Fruit fly (Drosophila melanogaster) whole organism, embryonic: ENCODE measurements around the gene CG7806.

Experiments used
- BEAF-32 ChIP-seq: fragments of 200-800 bp; sonication (Bioruptor generic); optimal IDR thresholded peaks from 3 replicates; lab custom pipeline; 2017; ENCODE audit warnings: missing biosample characterization, missing genetic modification characterization, mild to moderate bottlenecking, moderate library complexity, missing genetic modification reagents
- CG10147 ChIP-seq: fragments of 200-800 bp; sonication (Bioruptor generic); optimal IDR thresholded peaks from 2 replicates; lab custom pipeline; 2019; ENCODE audit warnings: missing biosample characterization, mild to moderate bottlenecking, missing genetic modification characterization, moderate library complexity
- CG10274 ChIP-seq: fragments of 200-800 bp; sonication (Bioruptor generic); optimal IDR thresholded peaks from 3 replicates; lab custom pipeline; 2017; ENCODE audit warnings: missing biosample characterization, mild to moderate bottlenecking, missing genetic modification characterization
- CG10979 ChIP-seq: fragments of 200-800 bp; sonication (Bioruptor generic); optimal IDR thresholded peaks from 2 replicates; lab custom pipeline; 2018; ENCODE audit warnings: missing biosample characterization, mild to moderate bottlenecking, missing genetic modification characterization, moderate library complexity
- CG12299 ChIP-seq: fragments of 200-800 bp; sonication (Bioruptor generic); optimal IDR thresholded peaks from 2 replicates; lab custom pipeline; 2018; ENCODE audit warnings: missing biosample characterization, mild to moderate bottlenecking, missing genetic modification characterization
- CG12769 ChIP-seq: fragments of 200-800 bp; sonication (Bioruptor generic); optimal IDR thresholded peaks from 2 replicates; lab custom pipeline; 2019; ENCODE audit warnings: missing biosample characterization, mild to moderate bottlenecking, missing genetic modification characterization, moderate library complexity
- CG13287 ChIP-seq: fragments of 200-800 bp; sonication (Bioruptor generic); IDR thresholded peaks from 2 replicates; pipeline ENCODE4 v1.3.6; 2022; ENCODE audit warnings: missing biosample characterization, missing genetic modification characterization; ENCODE audit not compliant: partially characterized antibody
- CG14050 ChIP-seq: fragments of 200-800 bp; sonication (Bioruptor generic); IDR thresholded peaks from 3 replicates; pipeline ENCODE4 v1.3.6; 2022; ENCODE audit warnings: missing biosample characterization, missing genetic modification characterization
- CG18476 ChIP-seq: fragments of 200-800 bp; sonication (Bioruptor generic); optimal IDR thresholded peaks from 2 replicates; lab custom pipeline; 2016; ENCODE audit warnings: missing biosample characterization, mild to moderate bottlenecking, missing genetic modification characterization
- CG2678 ChIP-seq: fragments of 200-800 bp; sonication (Bioruptor generic); optimal IDR thresholded peaks from 3 replicates; lab custom pipeline; 2019; ENCODE audit warnings: missing biosample characterization, mild to moderate bottlenecking, missing genetic modification characterization, moderate library complexity
- CG2889 ChIP-seq: fragments of 200-800 bp; sonication (Bioruptor generic); IDR thresholded peaks from 3 replicates; pipeline ENCODE4 v1.3.6; 2022; ENCODE audit warnings: missing biosample characterization, missing genetic modification characterization
- CG30431 ChIP-seq: fragments of 200-800 bp; sonication (Bioruptor generic); optimal IDR thresholded peaks from 2 replicates; lab custom pipeline; 2017; ENCODE audit warnings: missing biosample characterization, missing genetic modification characterization
- CG3163 ChIP-seq: fragments of 200-800 bp; sonication (Bioruptor generic); optimal IDR thresholded peaks from 3 replicates; lab custom pipeline; 2016; ENCODE audit warnings: missing biosample characterization, missing genetic modification characterization
- CG3726 ChIP-seq: fragments of 200-800 bp; sonication (Bioruptor generic); IDR thresholded peaks from 3 replicates; pipeline ENCODE4, ENCODE4 v1.3.6; 2022; ENCODE audit warnings: missing biosample characterization, missing genetic modification characterization
- CG4707 ChIP-seq: fragments of 200-800 bp; sonication (Bioruptor generic); optimal IDR thresholded peaks from 2 replicates; lab custom pipeline; 2018; ENCODE audit warnings: missing biosample characterization, mild to moderate bottlenecking, missing genetic modification characterization, moderate library complexity
- CG4730 ChIP-seq: fragments of 200-800 bp; sonication (Bioruptor generic); IDR thresholded peaks from 2 replicates; pipeline ENCODE4 v1.3.6; 2022; ENCODE audit warnings: missing biosample characterization, missing genetic modification characterization
- CG6175 ChIP-seq: fragments of 200-800 bp; sonication (Bioruptor generic); IDR thresholded peaks from 3 replicates; pipeline ENCODE4 v1.3.6; 2022; ENCODE audit warnings: missing biosample characterization, missing genetic modification characterization
- CG6254 ChIP-seq: fragments of 200-800 bp; sonication (Bioruptor generic); optimal IDR thresholded peaks from 3 replicates; lab custom pipeline; 2017; ENCODE audit warnings: mild to moderate bottlenecking, missing biosample characterization, missing genetic modification reagents, missing genetic modification characterization
- CG8388 ChIP-seq: fragments of 200-800 bp; sonication (Bioruptor generic); optimal IDR thresholded peaks from 2 replicates; lab custom pipeline; 2019; ENCODE audit warnings: missing biosample characterization, mild to moderate bottlenecking, missing genetic modification characterization, moderate library complexity
- CG8924 ChIP-seq: fragments of 200-800 bp; optimal IDR thresholded peaks from 3 replicates; lab custom pipeline; 2019; ENCODE audit warnings: missing biosample characterization, mild to moderate bottlenecking, missing genetic modification characterization, moderate library complexity
- CG9437 ChIP-seq: fragments of 200-800 bp; sonication (Bioruptor generic); optimal IDR thresholded peaks from 2 replicates; lab custom pipeline; 2018; ENCODE audit warnings: missing biosample characterization, mild to moderate bottlenecking, missing genetic modification characterization
- CG9797 ChIP-seq: fragments of 200-800 bp; sonication (Bioruptor generic); optimal IDR thresholded peaks from 3 replicates; lab custom pipeline; 2018; ENCODE audit warnings: missing biosample characterization, mild to moderate bottlenecking, missing genetic modification characterization
- CTCF ChIP-seq: fragments of 200-800 bp; sonication (Bioruptor generic); optimal IDR thresholded peaks from 2 replicates; lab custom pipeline; 2017; ENCODE audit warnings: missing biosample characterization, mild to moderate bottlenecking, missing genetic modification characterization, moderate library complexity
- D ChIP-seq, 2 experiments: fragments of 200-800 bp in 1 of 2; fragments of >200 bp in 1 of 2; sonication (Bioruptor generic) in 1 of 2; optimal IDR thresholded peaks; 2 replicates in 1 of 2; 3 replicates in 1 of 2; lab custom pipeline; 2017; ENCODE audit warnings: mild to moderate bottlenecking in 1 of 2, missing biosample characterization in 1 of 2, missing genetic modification characterization in 1 of 2, missing genetic modification reagents in 1 of 2
- D19B ChIP-seq: fragments of 200-800 bp; sonication (Bioruptor generic); optimal IDR thresholded peaks from 2 replicates; lab custom pipeline; 2017; ENCODE audit warnings: missing biosample characterization, mild to moderate bottlenecking, missing genetic modification characterization
- Dll ChIP-seq: fragments of 200-800 bp; sonication (Bioruptor generic); IDR thresholded peaks from 4 replicates; pipeline ENCODE4 v1.3.6; 2022; ENCODE audit warnings: missing biosample characterization, missing genetic modification characterization; ENCODE audit not compliant: partially characterized antibody
- Fer1 ChIP-seq: fragments of 200-800 bp; sonication (Bioruptor generic); optimal IDR thresholded peaks from 2 replicates; lab custom pipeline; 2017; ENCODE audit warnings: missing biosample characterization, mild to moderate bottlenecking, missing genetic modification characterization
- Gsc ChIP-seq: fragments of 200-800 bp; sonication (Bioruptor generic); IDR thresholded peaks from 2 replicates; pipeline ENCODE4 v1.3.6; 2022; ENCODE audit warnings: missing biosample characterization, missing genetic modification characterization
- H2.0 ChIP-seq: fragments of 200-800 bp; sonication (Bioruptor generic); IDR thresholded peaks from 2 replicates; pipeline ENCODE4 v1.3.6; 2022; ENCODE audit warnings: missing biosample characterization, missing genetic modification characterization
- HLHmδ ChIP-seq: fragments of 200-800 bp; sonication (Bioruptor generic); optimal IDR thresholded peaks from 2 replicates; lab custom pipeline; 2018; ENCODE audit warnings: missing biosample characterization, mild to moderate bottlenecking, missing genetic modification characterization, moderate library complexity
- Hey ChIP-seq: fragments of 200-800 bp; sonication (Bioruptor generic); optimal IDR thresholded peaks from 3 replicates; lab custom pipeline; 2018; ENCODE audit warnings: missing biosample characterization, mild to moderate bottlenecking, missing genetic modification characterization
- HmgD ChIP-seq: fragments of 200-800 bp; sonication (Bioruptor generic); optimal IDR thresholded peaks from 3 replicates; lab custom pipeline; 2016; ENCODE audit warnings: missing biosample characterization, missing genetic modification characterization
- Hmx ChIP-seq: fragments of 200-800 bp; sonication (Bioruptor generic); optimal IDR thresholded peaks from 2 replicates; lab custom pipeline; 2016; ENCODE audit warnings: missing biosample characterization, missing genetic modification characterization
- Jarid2 ChIP-seq: fragments of 200-800 bp; sonication (Bioruptor generic); optimal IDR thresholded peaks from 3 replicates; lab custom pipeline; 2017; ENCODE audit warnings: mild to moderate bottlenecking, missing biosample characterization, missing genetic modification reagents, missing genetic modification characterization
- Myb ChIP-seq: fragments of 200-800 bp; sonication (Bioruptor generic); optimal IDR thresholded peaks from 2 replicates; lab custom pipeline; 2016; ENCODE audit warnings: missing biosample characterization, missing genetic modification characterization
- Sin3A ChIP-seq: fragments of >200 bp; optimal IDR thresholded peaks from 2 replicates; lab custom pipeline; 2018
- Sry-δ ChIP-seq: fragments of 200-800 bp; sonication (Bioruptor generic); optimal IDR thresholded peaks from 2 replicates; lab custom pipeline; 2016; ENCODE audit warnings: missing biosample characterization, missing genetic modification characterization
- chinmo ChIP-seq: fragments of 200-800 bp; sonication (Bioruptor generic); IDR thresholded peaks from 4 replicates; pipeline ENCODE4 v1.3.6; 2022; ENCODE audit warnings: missing biosample characterization, missing genetic modification characterization; ENCODE audit not compliant: partially characterized antibody
- chm ChIP-seq: fragments of 200-800 bp; sonication (Bioruptor generic); IDR thresholded peaks from 2 replicates; pipeline ENCODE4 v1.3.6; 2022; ENCODE audit warnings: missing biosample characterization, missing genetic modification characterization
- chn ChIP-seq: fragments of 200-800 bp; sonication (Bioruptor generic); optimal IDR thresholded peaks from 2 replicates; lab custom pipeline; 2016; ENCODE audit warnings: missing biosample characterization, missing genetic modification characterization
- fd64A ChIP-seq: fragments of 200-800 bp; sonication (Bioruptor generic); optimal IDR thresholded peaks from 3 replicates; lab custom pipeline; 2018; ENCODE audit warnings: missing biosample characterization, mild to moderate bottlenecking, missing genetic modification characterization
- gcm ChIP-seq: fragments of 200-800 bp; sonication (Bioruptor generic); optimal IDR thresholded peaks from 2 replicates; lab custom pipeline; 2019; ENCODE audit warnings: missing biosample characterization, mild to moderate bottlenecking, missing genetic modification characterization, moderate library complexity
- gt ChIP-seq: fragments of 200-800 bp; sonication (Bioruptor generic); IDR thresholded peaks from 2 replicates; pipeline ENCODE4 v1.3.6; 2022; ENCODE audit warnings: missing biosample characterization, missing genetic modification characterization
- jumu ChIP-seq: fragments of 200-800 bp; sonication (Bioruptor generic); optimal IDR thresholded peaks from 3 replicates; lab custom pipeline; 2016; ENCODE audit warnings: missing biosample characterization, missing genetic modification characterization
- kni ChIP-seq: fragments of 200-800 bp; sonication (Bioruptor generic); optimal IDR thresholded peaks from 3 replicates; lab custom pipeline; 2017; ENCODE audit warnings: mild to moderate bottlenecking, missing biosample characterization, missing genetic modification reagents, missing genetic modification characterization
- lbe ChIP-seq: fragments of 200-800 bp; sonication (Bioruptor generic); optimal IDR thresholded peaks from 2 replicates; lab custom pipeline; 2016; ENCODE audit warnings: missing biosample characterization, mild to moderate bottlenecking, missing genetic modification characterization
- nerfin-2 ChIP-seq: fragments of 200-800 bp; sonication (Bioruptor generic); IDR thresholded peaks from 2 replicates; pipeline ENCODE4 v1.3.6; 2022; ENCODE audit warnings: missing biosample characterization, missing genetic modification characterization; ENCODE audit not compliant: partially characterized antibody
- onecut ChIP-seq: fragments of 200-800 bp; sonication (Bioruptor generic); IDR thresholded peaks from 2 replicates; pipeline ENCODE4 v1.3.6; 2022; ENCODE audit warnings: missing biosample characterization, missing genetic modification characterization
- toy ChIP-seq: fragments of 200-800 bp; sonication (Bioruptor generic); IDR thresholded peaks from 2 replicates; pipeline ENCODE4 v1.3.6; 2022; ENCODE audit warnings: missing biosample characterization, missing genetic modification characterization
- trh ChIP-seq: fragments of 200-800 bp; sonication (Bioruptor generic); optimal IDR thresholded peaks from 2 replicates; lab custom pipeline; 2016; ENCODE audit warnings: missing biosample characterization, missing genetic modification characterization
- vvl ChIP-seq: fragments of 200-800 bp; sonication (Bioruptor generic); IDR thresholded peaks from 2 replicates; pipeline ENCODE4 v1.3.6; 2022; ENCODE audit warnings: missing biosample characterization, missing genetic modification characterization
- yki ChIP-seq: fragments of >200 bp; optimal IDR thresholded peaks from 3 replicates; lab custom pipeline; 2018

The CG7806 gene

dm6 chr2L:8280225-8280624 lies 31.0 kb upstream of the CG7806 start (continued):
- TF ChIP-seq HLHmδ (GFP tag; lab: Kevin White, UChicago) (peak; percentile 25), trh (GFP tag; lab: Kevin White, UChicago) (no peak), CG13287 (peak; percentile 15; the same call in 1 of the 2 replicates), CG9797 (GFP tag; lab: Kevin White, UChicago) (no peak), fd64A (GFP tag; lab: Kevin White, UChicago) (no peak), CG4730 (no peak), yki (lab: Kevin White, UChicago) (no peak), jumu (GFP tag; lab: Kevin White, UChicago) (no peak), D (optimal IDR thresholded peaks at IDR 0.05; lab: Kevin White, UChicago) (peak; percentile 23), D (GFP tag; optimal IDR thresholded peaks at IDR 0.05; lab: Kevin White, UChicago) (no peak), CTCF (no peak), Fer1 (GFP tag; lab: Kevin White, UChicago) (no peak), H2.0 (no peak), CG4707 (no peak), chm (GFP tag; lab: Robert Waterston, UW) (0 out of 2 replicates have a peak, but pooled peaks have one; percentile 11), Dll (GFP tag; lab: Robert Waterston, UW) (no peak), toy (GFP tag; lab: Robert Waterston, UW) (no peak), CG6254 (GFP tag; lab: Kevin White, UChicago) (no peak), CG3163 (GFP tag; lab: Kevin White, UChicago) (peak; percentile 87), Hmx (GFP tag; lab: Kevin White, UChicago) (no peak), gt (GFP tag; lab: Robert Waterston, UW) (no peak), CG12299 (tag; lab: Kevin White, UChicago) (no peak), chn (GFP tag; lab: Kevin White, UChicago) (no peak), CG2889 (GFP tag; lab: Robert Waterston, UW) (no peak), lbe (GFP tag; lab: Kevin White, UChicago) (peak; percentile 21), gcm (GFP tag; lab: Kevin White, UChicago) (no peak), Hey (tag; lab: Kevin White, UChicago) (no peak), CG30431 (no peak), CG6175 (0 out of 3 replicates have a peak, but pooled peaks have one; percentile 26), nerfin-2 (no peak), CG10979 (no peak), D19B (GFP tag; lab: Kevin White, UChicago) (no peak), kni (GFP tag; lab: Kevin White, UChicago) (peak; percentile 88), CG8388 (GFP tag; lab: Kevin White, UChicago) (no peak), HmgD (GFP tag; lab: Kevin White, UChicago) (no peak), vvl (GFP tag; lab: Robert Waterston, UW) (peak; percentile 14; the same call in 1 of the 2 replicates), onecut (GFP tag; lab: Robert Waterston, UW) (peak; percentile 79; the same call in 1 of the 2 replicates), BEAF-32 (GFP tag; lab: Kevin White, UChicago) (no peak), CG18476 (GFP tag; lab: Kevin White, UChicago) (no peak), chinmo (GFP tag; lab: Robert Waterston, UW) (peak; percentile 95), CG8924 (no peak), CG14050 (GFP tag; lab: Robert Waterston, UW) (no peak), Myb (no peak), CG2678 (no peak), CG12769 (tag; lab: Kevin White, UChicago) (peak; percentile 44), Sin3A (no peak), CG9437 (GFP tag; lab: Kevin White, UChicago) (no peak), Jarid2 (GFP tag; lab: Kevin White, UChicago) (no peak), Sry-δ (no peak), CG10274 (GFP tag; lab: Kevin White, UChicago) (no peak), CG3726 (GFP tag; lab: Robert Waterston, UW) (no peak), CG10147 (no peak), Gsc (no peak)
